Worm (Caenorhabditis elegans): ENCODE results near the gene glt-3.

Gene glt-3

DNA sequence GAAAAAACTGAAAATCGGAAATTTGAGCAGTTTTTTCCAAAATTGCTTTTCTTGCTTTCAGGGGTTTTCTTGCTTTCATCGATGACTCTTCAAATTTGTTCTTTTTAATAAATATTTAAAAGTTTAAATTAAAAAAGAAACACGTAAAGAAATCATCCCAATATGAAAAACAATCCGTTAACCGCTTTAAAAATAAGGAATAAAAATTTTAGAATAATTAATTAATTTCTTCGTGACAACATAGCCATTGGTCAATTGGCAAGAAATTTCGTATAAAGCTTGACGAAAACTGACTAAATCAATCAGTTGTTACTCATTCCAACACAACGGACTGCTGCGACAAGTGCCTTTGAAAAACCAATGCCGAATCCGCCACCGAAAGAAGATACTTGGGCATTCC lies 17.5 kb upstream of the glt-3 start, which contains the start of gene nsph-3.2:
TSS of gene nsph-3.2 (plus strand) at position 301 of the 400 bp plus-strand sequence.
- TF ChIP-seq ceh-28 (tag; optimal IDR thresholded peaks at IDR 0.05) (no peak), ces-1 (GFP tag; optimal IDR thresholded peaks at IDR 0.05) (no peak), aha-1 (tag) (no peak), spr-3 (GFP tag; optimal IDR thresholded peaks at IDR 0.05) (no peak), jun-1 (tag; optimal IDR thresholded peaks at IDR 0.05) (no peak), nhr-77 (tag; optimal IDR thresholded peaks at IDR 0.05) (no peak), lsy-2 (tag; optimal IDR thresholded peaks at IDR 0.05) (no peak), spr-1 (tag; optimal IDR thresholded peaks at IDR 0.05) (no peak), lin-13 (GFP tag; optimal IDR thresholded peaks at IDR 0.05) (no peak), pha-4 (GFP tag; IDR thresholded peaks at IDR 0.05) (no peak), pha-4 (tag; optimal IDR thresholded peaks at IDR 0.05) (no peak), mdt-29 (GFP tag; IDR thresholded peaks at IDR 0.05) (no peak), ztf-11 (tag; optimal IDR thresholded peaks at IDR 0.05) (no peak), F10B5.3 (tag; optimal IDR thresholded peaks at IDR 0.05) (no peak), skn-1 (tag; optimal IDR thresholded peaks at IDR 0.05) (no peak), attf-4 (tag; optimal IDR thresholded peaks at IDR 0.05) (no peak), zip-2 (tag; optimal IDR thresholded peaks at IDR 0.05) (no peak), egl-43 (GFP tag; IDR thresholded peaks at IDR 0.05) (no peak), fos-1 (tag; optimal IDR thresholded peaks at IDR 0.05) (no peak), ZK546.5 (tag; optimal IDR thresholded peaks at IDR 0.05) (no peak)

DNA sequence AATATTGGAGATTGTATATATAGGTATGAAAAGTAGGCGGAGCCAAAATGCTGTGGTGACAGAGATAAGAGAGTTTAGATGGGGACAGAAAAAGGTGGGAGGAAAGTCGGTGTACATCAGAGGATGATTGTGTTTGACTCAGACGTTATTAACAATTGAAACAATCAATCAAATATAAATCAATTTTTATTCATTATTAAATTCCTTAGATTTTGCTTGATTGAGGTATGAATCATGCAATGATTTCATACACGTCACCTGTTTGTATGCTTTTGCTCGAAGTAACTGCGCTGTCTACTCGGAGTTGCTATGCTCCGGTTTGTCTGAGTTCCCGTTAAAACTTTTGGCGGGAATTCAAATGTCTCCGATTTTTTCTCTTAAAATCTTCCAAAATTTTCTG lies 14.9 kb upstream of the glt-3 start, which contains the start of gene C04G2.10:
TSS of gene C04G2.10 (plus strand) at position 301 of the 400 bp plus-strand sequence.
- no peak for TF ChIP-seq T20F7.1 (GFP tag; optimal IDR thresholded peaks at IDR 0.05)
- TF ChIP-seq fkh-10 (GFP tag; optimal IDR thresholded peaks at IDR 0.05) = no peak
- TF ChIP-seq snpc-4 (tag; optimal IDR thresholded peaks at IDR 0.05) = no peak
- TF ChIP-seq Y75B8A.6 (GFP tag; IDR thresholded peaks at IDR 0.05) = no peak
- no peak for TF ChIP-seq nhr-77 (tag; optimal IDR thresholded peaks at IDR 0.05)
- no peak for TF ChIP-seq mep-1 (tag; optimal IDR thresholded peaks at IDR 0.05)
- no peak for TF ChIP-seq skn-1 (tag; optimal IDR thresholded peaks at IDR 0.05)
- TF ChIP-seq lin-1 (GFP tag; IDR thresholded peaks at IDR 0.05) = no peak
- TF ChIP-seq daf-19 (GFP tag; conservative IDR thresholded peaks at IDR 0.05) = no peak
- TF ChIP-seq hlh-11 (tag; optimal IDR thresholded peaks at IDR 0.05) = no peak
- no peak for TF ChIP-seq jun-1 (tag; optimal IDR thresholded peaks at IDR 0.05)

DNA sequence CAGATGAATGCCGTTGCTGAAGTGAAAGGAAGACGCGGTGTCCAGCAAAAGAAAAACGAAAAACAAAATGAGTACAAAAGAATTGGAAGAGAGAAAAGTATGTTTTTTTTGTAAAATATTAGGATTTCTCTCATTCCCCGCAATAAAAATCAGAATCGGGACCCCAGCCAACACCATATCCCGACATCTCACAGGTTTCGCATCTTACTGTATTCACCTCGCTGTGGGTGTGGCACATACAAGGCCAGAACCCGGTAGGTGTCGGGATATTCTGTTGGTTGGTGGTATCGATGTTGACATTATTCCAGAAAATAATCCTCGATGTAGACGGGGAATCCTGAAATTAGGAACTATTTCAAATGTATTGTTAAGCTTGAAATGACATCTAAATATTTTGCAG lies 13.3 kb upstream of the glt-3 start:
- TF ChIP-seq aha-1 (tag) (peak; percentile 29), saeg-2 (GFP tag; IDR thresholded peaks at IDR 0.05) (no peak), Y48G9A.11 (GFP tag; IDR thresholded peaks at IDR 0.05) (0 out of 2 replicates have a peak, but pooled peaks have one; percentile 23), madf-5 (GFP tag; IDR thresholded peaks at IDR 0.05) (no peak), unc-62 (GFP tag; optimal IDR thresholded peaks at IDR 0.05 in 1 of 2) (no peak), unc-62 (tag; optimal IDR thresholded peaks at IDR 0.05) (no peak)

DNA sequence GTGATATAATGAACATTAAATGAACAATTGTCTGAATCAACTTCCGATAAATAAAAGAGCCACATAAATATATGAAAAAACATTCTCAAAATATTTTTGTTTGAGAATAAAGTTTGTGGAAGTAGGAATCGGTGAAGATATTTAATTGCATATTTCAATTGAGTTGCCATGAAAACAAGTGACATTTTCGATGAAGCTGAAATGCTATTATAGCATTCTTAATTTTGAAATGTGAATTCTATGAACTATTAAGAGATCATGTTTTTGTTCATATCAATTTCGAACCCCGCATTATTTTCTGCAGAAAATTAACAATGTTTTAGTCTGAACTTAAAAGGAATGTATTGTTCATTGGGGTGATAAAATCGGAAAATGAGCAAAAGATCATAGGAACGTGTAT lies 7.9 kb upstream of the glt-3 start, which contains the start of gene irld-21:
TSS of gene irld-21 (minus strand) at position 101 of the 400 bp plus-strand sequence.
- no peak for TF ChIP-seq ceh-44 (GFP tag; IDR thresholded peaks at IDR 0.05)
- TF ChIP-seq ZK546.5 (tag; optimal IDR thresholded peaks at IDR 0.05) = no peak
- no peak for TF ChIP-seq php-3 (GFP tag; IDR thresholded peaks at IDR 0.05)
- no peak for TF ChIP-seq F26F4.8 (GFP tag; conservative IDR thresholded peaks at IDR 0.05)
- no peak for TF ChIP-seq dmd-9 (GFP tag; IDR thresholded peaks at IDR 0.05)
- TF ChIP-seq dve-1 (tag; optimal IDR thresholded peaks at IDR 0.05; ENCODE audit: insufficient read depth) = no peak
- no peak for TF ChIP-seq lin-29 (GFP tag; IDR thresholded peaks at IDR 0.05)
- TF ChIP-seq mdt-29 (GFP tag; IDR thresholded peaks at IDR 0.05) = no peak
- TF ChIP-seq unc-130 (GFP tag; optimal IDR thresholded peaks at IDR 0.05) = no peak
- no peak for TF ChIP-seq Y105C5A.15 (GFP tag; IDR thresholded peaks at IDR 0.05)
- TF ChIP-seq arid-1 (GFP tag; conservative IDR thresholded peaks at IDR 0.05) = no peak
- TF ChIP-seq D1046.2 (GFP tag; IDR thresholded peaks at IDR 0.05) = no peak
- TF ChIP-seq daf-12 (tag; optimal IDR thresholded peaks at IDR 0.05) = no peak

Measured in whole organism, L4 larva.